Worm (Caenorhabditis elegans) whole organism, young adult: ENCODE data around the gene ceh-43.
A peak's percentile ranks its signal among the peaks of the same experiment; 100 is the strongest.

ENCODE experiments used
- B0261.1 ChIP-seq: sonication (generic microtip); optimal IDR thresholded peaks from 2 replicates; lab custom pipeline; 2016; ENCODE audit warnings: mild to moderate bottlenecking, missing genetic modification characterization, moderate library complexity, missing compliant biosample characterization
- F10E7.11 ChIP-seq: sonication (generic microtip); optimal IDR thresholded peaks from 2 replicates; lab custom pipeline; 2017; ENCODE audit warnings: mild to moderate bottlenecking, missing genetic modification characterization, moderate library complexity, missing compliant biosample characterization
- F23B12.7 ChIP-seq: sonication (generic microtip); optimal IDR thresholded peaks from 2 replicates; lab custom pipeline; 2017; ENCODE audit warnings: missing genetic modification characterization, mild to moderate bottlenecking, missing compliant biosample characterization, antibody characterized with exemption, moderate library complexity; ENCODE audit not compliant: insufficient read depth
- F39B2.1 ChIP-seq: fragments of 200-800 bp; sonication (Bioruptor generic); IDR thresholded peaks from 2 replicates; pipeline ENCODE4 v1.3.6; 2022; ENCODE audit warnings: missing genetic modification reagents, missing genetic modification characterization, missing compliant biosample characterization
- F49E8.2 ChIP-seq: sonication (generic microtip); optimal IDR thresholded peaks from 3 replicates; lab custom pipeline; 2017; ENCODE audit warnings: missing genetic modification characterization, mild to moderate bottlenecking, missing compliant biosample characterization, antibody characterized with exemption, moderate library complexity; ENCODE audit not compliant: insufficient read depth
- K11D2.4 ChIP-seq: fragments of 200-800 bp; sonication (Bioruptor generic); IDR thresholded peaks from 2 replicates; pipeline ENCODE4 v1.3.6; 2022; ENCODE audit warnings: missing genetic modification reagents, missing genetic modification characterization, missing compliant biosample characterization
- T26A5.8 ChIP-seq: sonication (generic microtip); optimal IDR thresholded peaks from 2 replicates; lab custom pipeline; 2016; ENCODE audit warnings: missing genetic modification characterization, missing compliant biosample characterization
- Y56A3A.18 ChIP-seq: fragments of 200-800 bp; sonication (Bioruptor generic); IDR thresholded peaks from 2 replicates; pipeline ENCODE4 v1.3.6; 2022; ENCODE audit warnings: missing genetic modification reagents, missing genetic modification characterization, missing compliant biosample characterization
- Y95B8A.8 ChIP-seq: fragments of 200-800 bp; sonication (Bioruptor generic); IDR thresholded peaks from 2 replicates; pipeline ENCODE4 v1.3.6; 2022; ENCODE audit warnings: missing genetic modification reagents, missing genetic modification characterization, missing compliant biosample characterization
- ama-1 ChIP-seq, 3 experiments: fragments of 150-350 bp in 1 of 3; sonication (generic microtip) in 2 of 3; optimal IDR thresholded peaks; 2 replicates each; lab custom pipeline; 2014 to 2018; ENCODE audit warnings: missing biosample characterization in 2 of 3, missing genetic modification characterization in 2 of 3, missing genetic modification reagents in 2 of 3
- attf-6 ChIP-seq: fragments of 200-800 bp; sonication (Bioruptor generic); IDR thresholded peaks from 2 replicates; pipeline ENCODE4 v1.3.6; 2022; ENCODE audit warnings: missing genetic modification reagents, missing genetic modification characterization, missing compliant biosample characterization
- bed-2 ChIP-seq: fragments of 200-800 bp; sonication (Bioruptor generic); IDR thresholded peaks from 2 replicates; pipeline ENCODE4 v1.3.6; 2022; ENCODE audit warnings: missing genetic modification reagents, missing genetic modification characterization, missing compliant biosample characterization
- ccch-3 ChIP-seq: fragments of 200-800 bp; sonication (Bioruptor generic); optimal IDR thresholded peaks from 2 replicates; lab custom pipeline; 2018; ENCODE audit warnings: mild to moderate bottlenecking, missing genetic modification characterization, missing compliant biosample characterization
- cebp-2 ChIP-seq: fragments of 200-800 bp; sonication (Bioruptor generic); IDR thresholded peaks from 2 replicates; pipeline ENCODE4 v1.3.6; 2022; ENCODE audit warnings: missing genetic modification characterization, missing compliant biosample characterization
- ceh-91 ChIP-seq: fragments of 200-800 bp; sonication (Bioruptor generic); IDR thresholded peaks from 2 replicates; pipeline ENCODE4 v1.3.6; 2022; ENCODE audit warnings: missing genetic modification reagents, missing genetic modification characterization, missing compliant biosample characterization
- dpff-1 ChIP-seq: sonication (generic microtip); optimal IDR thresholded peaks from 2 replicates; lab custom pipeline; 2017; ENCODE audit warnings: mild to moderate bottlenecking, missing genetic modification characterization, missing compliant biosample characterization
- egrh-3 ChIP-seq: fragments of 200-800 bp; sonication (Bioruptor generic); IDR thresholded peaks from 2 replicates; pipeline ENCODE4 v1.3.6; 2022; ENCODE audit warnings: missing genetic modification reagents, missing genetic modification characterization, missing compliant biosample characterization
- ets-4 ChIP-seq: fragments of 200-800 bp; sonication (Bioruptor generic); optimal IDR thresholded peaks from 2 replicates; lab custom pipeline; 2018; ENCODE audit warnings: mild to moderate bottlenecking, missing genetic modification characterization, missing compliant biosample characterization
- gei-17 ChIP-seq: fragments of 200-800 bp; sonication (Bioruptor generic); optimal IDR thresholded peaks from 2 replicates; lab custom pipeline; 2018; ENCODE audit warnings: mild to moderate bottlenecking, missing genetic modification characterization, missing compliant biosample characterization
- him-1 ChIP-seq: sonication (generic microtip); optimal IDR thresholded peaks from 2 replicates; lab custom pipeline; 2016; ENCODE audit warnings: missing genotype, missing genetic modification reagents, missing genetic modification characterization, missing compliant biosample characterization
- hlh-12 ChIP-seq: sonication (generic microtip); optimal IDR thresholded peaks from 2 replicates; lab custom pipeline; 2016; ENCODE audit warnings: missing genetic modification characterization, missing compliant biosample characterization
- hmg-1.2 ChIP-seq: fragments of 200-800 bp; sonication (Bioruptor generic); IDR thresholded peaks from 2 replicates; pipeline ENCODE4 v1.3.6; 2022; ENCODE audit warnings: missing genetic modification reagents, missing genetic modification characterization, missing compliant biosample characterization
- lin-26 ChIP-seq: fragments of 200-800 bp; sonication (Bioruptor generic); IDR thresholded peaks from 2 replicates; pipeline ENCODE4 v1.3.6; 2022; ENCODE audit warnings: missing genetic modification reagents, missing genetic modification characterization, missing compliant biosample characterization
- lin-35 ChIP-seq, 3 experiments: fragments of 150-350 bp in 2 of 3; sonication (generic microtip) in 1 of 3; optimal IDR thresholded peaks; 2 replicates each; lab custom pipeline; 2014 to 2018; ENCODE audit warnings: missing biosample characterization in 3 of 3, missing genetic modification characterization in 3 of 3, missing genetic modification reagents in 3 of 3
- lin-54 ChIP-seq: fragments of 200-800 bp; sonication (Bioruptor generic); optimal IDR thresholded peaks from 2 replicates; lab custom pipeline; 2018; ENCODE audit warnings: mild to moderate bottlenecking, missing genetic modification characterization, missing compliant biosample characterization
- lir-1 ChIP-seq: fragments of 200-800 bp; sonication (Bioruptor generic); conservative IDR thresholded peaks from 2 replicates; pipeline ENCODE4 v1.3.6; 2022; ENCODE audit warnings: missing genetic modification reagents, missing genetic modification characterization, missing compliant biosample characterization
- lsl-1 ChIP-seq: fragments of 200-800 bp; sonication (Bioruptor generic); optimal IDR thresholded peaks from 2 replicates; lab custom pipeline; 2018; ENCODE audit warnings: mild to moderate bottlenecking, missing genetic modification characterization, moderate library complexity, missing compliant biosample characterization
- lsy-27 ChIP-seq: sonication (generic microtip); optimal IDR thresholded peaks from 2 replicates; lab custom pipeline; 2017; ENCODE audit warnings: missing genetic modification characterization, mild to moderate bottlenecking, missing compliant biosample characterization, antibody characterized with exemption, missing genotype, borderline replicate concordance; ENCODE audit not compliant: insufficient read depth
- madf-10 ChIP-seq: sonication (generic microtip); optimal IDR thresholded peaks from 2 replicates; lab custom pipeline; 2016; ENCODE audit warnings: mild to moderate bottlenecking, missing genetic modification characterization, missing compliant biosample characterization
- madf-3 ChIP-seq: fragments of 200-800 bp; sonication (Bioruptor generic); IDR thresholded peaks from 2 replicates; pipeline ENCODE4 v1.3.6; 2022; ENCODE audit warnings: missing genetic modification reagents, missing genetic modification characterization, missing compliant biosample characterization
- mcd-1 ChIP-seq: fragments of 200-800 bp; sonication (Bioruptor generic); IDR thresholded peaks from 2 replicates; pipeline ENCODE4 v1.3.6; 2022; ENCODE audit warnings: missing genetic modification reagents, missing genetic modification characterization, missing compliant biosample characterization
- mel-28 ChIP-seq: sonication (generic microtip); optimal IDR thresholded peaks from 2 replicates; lab custom pipeline; 2016; ENCODE audit warnings: borderline replicate concordance, mild to moderate bottlenecking, missing genetic modification characterization, missing compliant biosample characterization
- mxl-1 ChIP-seq: sonication (generic microtip); optimal IDR thresholded peaks from 2 replicates; lab custom pipeline; 2016; ENCODE audit warnings: missing genetic modification characterization, missing compliant biosample characterization
- pbrm-1 ChIP-seq: fragments of 200-800 bp; sonication (Bioruptor generic); IDR thresholded peaks from 2 replicates; pipeline ENCODE4 v1.3.6; 2022; ENCODE audit warnings: missing genetic modification reagents, missing genetic modification characterization, missing compliant biosample characterization
- rec-8 ChIP-seq, 2 experiments: sonication (generic microtip); optimal IDR thresholded peaks; 2 replicates each; lab custom pipeline; 2016; ENCODE audit warnings: mild to moderate bottlenecking in 2 of 2, missing genetic modification characterization in 2 of 2, missing genetic modification reagents in 2 of 2, missing genotype in 2 of 2, missing biosample characterization in 1 of 2, missing compliant biosample characterization in 1 of 2, moderate library complexity in 1 of 2
- sdz-38 ChIP-seq: sonication (generic microtip); optimal IDR thresholded peaks from 2 replicates; lab custom pipeline; 2016; ENCODE audit warnings: missing genotype, missing genetic modification characterization, missing compliant biosample characterization
- snpc-1.3 ChIP-seq: sonication (generic microtip); optimal IDR thresholded peaks from 2 replicates; lab custom pipeline; 2017; ENCODE audit warnings: missing genetic modification characterization, mild to moderate bottlenecking, missing compliant biosample characterization, antibody characterized with exemption, moderate library complexity, missing genotype, missing genetic modification reagents; ENCODE audit not compliant: insufficient read depth
- tbx-9 ChIP-seq: sonication (generic microtip); optimal IDR thresholded peaks from 2 replicates; lab custom pipeline; 2016; ENCODE audit warnings: borderline replicate concordance, missing genetic modification characterization, inconsistent platforms, missing compliant biosample characterization
- tlf-1 ChIP-seq: fragments of 200-800 bp; sonication (Bioruptor generic); optimal IDR thresholded peaks from 2 replicates; lab custom pipeline; 2018; ENCODE audit warnings: mild to moderate bottlenecking, missing genetic modification characterization, missing compliant biosample characterization
- unc-130 ChIP-seq: sonication (generic microtip); optimal IDR thresholded peaks from 2 replicates; lab custom pipeline; 2016; ENCODE audit warnings: missing genetic modification reagents, missing genetic modification characterization, missing compliant biosample characterization
- unc-62 ChIP-seq: fragments of 150-350 bp; optimal IDR thresholded peaks from 2 replicates; lab custom pipeline; 2014; ENCODE audit warnings: missing biosample characterization, missing genetic modification reagents, missing genetic modification characterization
- ztf-18 ChIP-seq: sonication (generic microtip); optimal IDR thresholded peaks from 2 replicates; lab custom pipeline; 2016; ENCODE audit warnings: missing genotype, mild to moderate bottlenecking, missing genetic modification characterization, missing compliant biosample characterization
- ztf-26 ChIP-seq: sonication (generic microtip); optimal IDR thresholded peaks from 2 replicates; lab custom pipeline; 2017; ENCODE audit warnings: missing genetic modification characterization, missing compliant biosample characterization
- ztf-28 ChIP-seq: fragments of 200-800 bp; sonication (Bioruptor generic); IDR thresholded peaks from 2 replicates; pipeline ENCODE4 v1.3.6; 2022; ENCODE audit warnings: missing genetic modification reagents, missing genetic modification characterization, missing compliant biosample characterization

ceh-43 gene

DNA sequence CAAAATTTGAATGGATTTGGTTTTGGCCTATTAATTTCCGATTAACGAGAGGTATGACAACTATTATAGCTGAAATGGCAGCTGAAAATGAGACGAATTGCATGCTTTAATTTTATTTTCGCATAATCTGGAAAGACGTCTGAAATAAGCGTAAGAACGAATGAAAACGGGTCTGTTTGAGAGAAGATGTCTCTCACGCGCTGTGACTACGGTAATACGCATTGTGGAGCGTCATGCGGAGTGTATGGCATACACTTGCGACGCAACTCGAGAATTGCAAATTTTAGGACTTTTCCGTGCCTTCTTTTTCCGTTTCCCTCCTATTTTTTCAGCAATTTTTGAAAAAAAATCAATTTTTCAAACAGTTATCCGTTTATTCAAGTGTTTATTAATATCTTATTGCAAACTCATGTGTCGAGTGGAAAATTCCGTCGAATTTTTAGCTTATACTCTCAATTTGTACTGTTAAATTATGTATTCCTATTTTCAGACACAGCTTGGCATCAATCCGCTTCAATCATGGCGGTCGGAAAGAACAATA, 25.8 kb upstream of the ceh-43 start, which contains the start of gene rps-1 (continued):
- peak; percentile 98 for TF ChIP-seq lsl-1
- peak; percentile 97 for TF ChIP-seq lin-54 (GFP tag; lab: Kevin White, UChicago)
- peak; percentile 95 for TF ChIP-seq lir-1
- TF ChIP-seq cebp-2 = peak; percentile 90; the same call in 1 of the 2 replicates
- TF ChIP-seq lin-26 (GFP tag; lab: Robert Waterston, UW) = peak; percentile 85; the same call in 1 of the 2 replicates
- peak; percentile 47 for TF ChIP-seq T26A5.8 (tag; lab: Kevin White, UChicago)
- TF ChIP-seq madf-3 (GFP tag; lab: Robert Waterston, UW) = peak; percentile 95
- peak; percentile 98 for TF ChIP-seq ztf-26
- TF ChIP-seq lin-35 (GFP tag; optimal IDR thresholded peaks at IDR 0.05; lab: Kevin White, UChicago) = peak; percentile 53 to 97 (median 87)
- TF ChIP-seq mel-28 (tag; lab: Kevin White, UChicago) = no peak
- no peak for TF ChIP-seq sdz-38 (tag; lab: Kevin White, UChicago)
- peak; percentile 98 for TF ChIP-seq K11D2.4 (GFP tag; lab: Robert Waterston, UW)
- peak; percentile 98 for TF ChIP-seq tlf-1
- peak in 1 of 2 experiments; percentile 0 for TF ChIP-seq rec-8 (tag; optimal IDR thresholded peaks at IDR 0.05; lab: Kevin White, UChicago)
- TF ChIP-seq attf-6 (GFP tag; lab: Robert Waterston, UW) = peak; percentile 72; the same call in 1 of the 2 replicates
- peak; percentile 86 for TF ChIP-seq F10E7.11 (tag; lab: Kevin White, UChicago)
- peak; percentile 85 for TF ChIP-seq unc-130 (GFP tag; lab: Kevin White, UChicago)
- peak; percentile 38; the same call in 1 of the 2 replicates for TF ChIP-seq egrh-3 (GFP tag; lab: Robert Waterston, UW)
- peak; percentile 94 for TF ChIP-seq F49E8.2 (tag; lab: Kevin White, UChicago)
- TF ChIP-seq F23B12.7 (tag; lab: Kevin White, UChicago) = peak; percentile 96
- peak; percentile 97 for TF ChIP-seq Y56A3A.18 (GFP tag; lab: Robert Waterston, UW)
- TF ChIP-seq ccch-3 = peak; percentile 11
- TF ChIP-seq snpc-1.3 (tag; lab: Kevin White, UChicago) = peak; percentile 95
- no peak for TF ChIP-seq tbx-9
- TF ChIP-seq mcd-1 = peak; percentile 95
- peak; percentile 49 for TF ChIP-seq ets-4 (GFP tag; lab: Kevin White, UChicago)
- peak; percentile 51 for TF ChIP-seq B0261.1 (tag; lab: Kevin White, UChicago)
- peak; percentile 70 for TF ChIP-seq him-1
- TF ChIP-seq hmg-1.2 (GFP tag; lab: Robert Waterston, UW) = peak; percentile 89
- TF ChIP-seq ztf-28 (GFP tag; lab: Robert Waterston, UW) = peak; percentile 90
- peak; percentile 93 for TF ChIP-seq Y95B8A.8 (GFP tag; lab: Robert Waterston, UW)
- TF ChIP-seq, all 124 proteins: peak for 105

DNA sequence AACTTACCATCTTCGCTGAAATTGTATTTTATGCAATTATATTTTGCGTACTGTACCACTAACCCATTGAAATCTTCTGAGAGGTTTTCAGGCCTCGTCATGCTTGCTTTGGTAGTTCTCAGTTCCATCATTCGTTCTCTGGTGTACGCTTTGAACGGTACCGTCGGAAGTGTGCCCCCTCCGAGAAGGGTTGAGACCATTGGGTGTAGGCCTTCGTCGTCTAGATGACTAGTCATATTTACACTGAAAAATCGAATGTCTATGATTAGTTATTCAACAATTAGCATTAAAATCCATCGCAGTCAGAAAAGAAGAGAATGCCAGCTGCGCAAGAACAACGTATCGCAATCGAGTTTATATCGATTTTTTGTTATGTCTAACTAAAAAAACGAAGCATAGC, 25.2 kb upstream of the ceh-43 start, which contains the start of gene ifet-1:
Gene ifet-1, minus strand, starts transcription at position 243 of the 400 bp plus-strand sequence.
- peak; percentile 59; the same call in 1 of the 2 replicates for TF ChIP-seq Y56A3A.18 (GFP tag; lab: Robert Waterston, UW)
- no peak for TF ChIP-seq madf-10 (tag; lab: Kevin White, UChicago)
- TF ChIP-seq, all 124 proteins: peak for 1

DNA sequence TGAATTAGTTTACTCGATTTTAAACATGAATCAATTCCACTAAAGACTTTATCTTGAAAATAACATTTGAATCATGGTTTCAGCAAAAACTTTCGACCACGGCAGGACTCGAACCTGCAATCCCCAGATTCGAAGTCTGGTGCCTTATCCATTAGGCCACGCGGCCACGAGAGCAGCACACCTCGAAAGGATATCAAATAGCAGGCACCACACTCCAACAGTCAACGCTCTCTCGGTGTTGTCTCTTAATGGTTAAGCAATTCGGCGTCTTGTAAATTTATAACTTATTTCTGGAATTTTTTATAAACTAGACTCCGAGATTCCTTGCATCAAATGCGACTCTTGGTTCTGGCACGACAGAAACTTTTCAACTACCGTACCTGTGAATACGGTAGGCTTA, 21.1 kb upstream of the ceh-43 start:
- TF ChIP-seq mxl-1 (peak; percentile 78), dpff-1 (tag; lab: Kevin White, UChicago) (peak; percentile 81), lsy-27 (tag; lab: Kevin White, UChicago) (no peak), F39B2.1 (GFP tag; lab: Robert Waterston, UW) (no peak), pbrm-1 (GFP tag; lab: Robert Waterston, UW) (peak; percentile 84), gei-17 (GFP tag; lab: Kevin White, UChicago) (no peak), bed-2 (GFP tag; lab: Robert Waterston, UW) (no peak), ztf-18 (tag; lab: Kevin White, UChicago) (peak; percentile 73), ceh-91 (GFP tag; lab: Robert Waterston, UW) (0 out of 2 replicates have a peak, but pooled peaks have one; percentile 20), ama-1 (optimal IDR thresholded peaks at IDR 0.05; lab: Kevin White, UChicago) (no peak), ama-1 (GFP tag; optimal IDR thresholded peaks at IDR 0.05; lab: Kevin White, UChicago) (peak in 1 of 2 experiments; percentile 84), unc-62 (GFP tag; lab: Kevin White, UChicago) (no peak), hlh-12 (tag; lab: Kevin White, UChicago) (no peak), cebp-2 (no peak), madf-3 (GFP tag; lab: Robert Waterston, UW) (0 out of 2 replicates have a peak, but pooled peaks have one; percentile 62)
